Worm (Caenorhabditis elegans) whole organism, L4/young adult: ENCODE data around the gene E04D5.5.

Experiments used
- W03F9.2 ChIP-seq: fragments of 150-350 bp; optimal IDR thresholded peaks from 2 replicates; lab custom pipeline; 2014; ENCODE audit warnings: missing biosample characterization, missing genetic modification characterization
- dao-5 ChIP-seq: sonication (generic microtip); optimal IDR thresholded peaks from 2 replicates; lab custom pipeline; 2016; ENCODE audit warnings: missing genotype, missing genetic modification characterization, moderate library complexity, missing compliant biosample characterization
- him-1 ChIP-seq: sonication (generic microtip); optimal IDR thresholded peaks from 2 replicates; lab custom pipeline; 2016; ENCODE audit warnings: missing genotype, missing genetic modification reagents, missing genetic modification characterization, missing compliant biosample characterization

ce11 chrII:10390854-10391253 lies 20.2 kb upstream of the E04D5.5 start, which contains the start of the genes T09F3.2 and T09F3.7:
- TF ChIP-seq him-1 (tag; lab: Kevin White, UChicago) (no peak), dao-5 (tag; lab: Kevin White, UChicago) (no peak), W03F9.2 (tag; lab: Kevin White, UChicago) (no peak)
